Worm (Caenorhabditis elegans) whole organism, L2 larva: ENCODE data around the gene poml-1.

Experiments
- C34F6.9 ChIP-seq: fragments of 150-350 bp; optimal IDR thresholded peaks from 2 replicates; lab custom pipeline; 2014; ENCODE audit warnings: missing biosample characterization, missing genetic modification characterization
- F13H6.1 ChIP-seq: sonication (generic microtip); optimal IDR thresholded peaks from 2 replicates; lab custom pipeline; 2016; ENCODE audit warnings: missing genetic modification characterization, missing compliant biosample characterization
- R02D3.7 ChIP-seq: fragments of 150-350 bp; optimal IDR thresholded peaks from 2 replicates; lab custom pipeline; 2014; ENCODE audit warnings: missing biosample characterization, missing genetic modification characterization
- Y55F3AM.14 ChIP-seq: fragments of 200-800 bp; sonication (Bioruptor generic); optimal IDR thresholded peaks from 2 replicates; lab custom pipeline; 2018; ENCODE audit warnings: mild to moderate bottlenecking, missing genetic modification characterization, missing compliant biosample characterization
- ZK546.5 ChIP-seq: sonication (generic microtip); optimal IDR thresholded peaks from 2 replicates; lab custom pipeline; 2017; ENCODE audit warnings: missing biosample characterization, missing genetic modification characterization
- alr-1 ChIP-seq: fragments of 150-350 bp; optimal IDR thresholded peaks from 2 replicates; lab custom pipeline; 2014; ENCODE audit warnings: missing biosample characterization, missing genetic modification characterization
- aly-2 ChIP-seq: fragments of 150-350 bp; optimal IDR thresholded peaks from 2 replicates; lab custom pipeline; 2014; ENCODE audit warnings: missing biosample characterization, missing genetic modification characterization
- ama-1 ChIP-seq: fragments of 150-350 bp; optimal IDR thresholded peaks from 2 replicates; lab custom pipeline; 2018; ENCODE audit warnings: inconsistent platforms
- blmp-1 ChIP-seq: sonication (generic microtip); optimal IDR thresholded peaks from 2 replicates; lab custom pipeline; 2017; ENCODE audit warnings: missing genetic modification characterization, mild to moderate bottlenecking, missing compliant biosample characterization, antibody characterized with exemption, moderate library complexity; ENCODE audit not compliant: insufficient read depth
- ceh-16 ChIP-seq: fragments of 150-350 bp; optimal IDR thresholded peaks from 2 replicates; lab custom pipeline; 2014; ENCODE audit warnings: missing biosample characterization, missing genetic modification characterization
- ceh-82 ChIP-seq: fragments of 150-350 bp; optimal IDR thresholded peaks from 2 replicates; lab custom pipeline; 2014; ENCODE audit warnings: missing biosample characterization, missing genetic modification characterization
- crh-2 ChIP-seq: sonication (generic microtip); optimal IDR thresholded peaks from 2 replicates; lab custom pipeline; 2017; ENCODE audit warnings: missing biosample characterization, missing genetic modification characterization
- dmd-4 ChIP-seq: sonication (generic microtip); optimal IDR thresholded peaks from 2 replicates; lab custom pipeline; 2017; ENCODE audit warnings: missing biosample characterization, missing genetic modification characterization
- elt-1 ChIP-seq: fragments of 150-350 bp; optimal IDR thresholded peaks from 2 replicates; lab custom pipeline; 2014; ENCODE audit warnings: missing biosample characterization, missing genetic modification characterization
- elt-3 ChIP-seq: sonication (generic microtip); optimal IDR thresholded peaks from 2 replicates; lab custom pipeline; 2017; ENCODE audit warnings: missing biosample characterization, missing genetic modification characterization
- fos-1 ChIP-seq: fragments of 150-350 bp; optimal IDR thresholded peaks from 2 replicates; lab custom pipeline; 2014; ENCODE audit warnings: missing biosample characterization, missing genetic modification characterization
- gmeb-1 ChIP-seq: fragments of 150-350 bp; optimal IDR thresholded peaks from 2 replicates; lab custom pipeline; 2014; ENCODE audit warnings: missing biosample characterization, missing genetic modification characterization
- lin-11 ChIP-seq: fragments of 150-350 bp; sonication (generic microtip); optimal IDR thresholded peaks from 2 replicates; lab custom pipeline; 2014; ENCODE audit warnings: missing biosample characterization, missing genetic modification characterization, inconsistent platforms, mixed read lengths
- lin-13 ChIP-seq: fragments of 150-350 bp; optimal IDR thresholded peaks from 2 replicates; lab custom pipeline; 2014; ENCODE audit warnings: missing biosample characterization, missing genetic modification reagents, missing genetic modification characterization
- lin-39 ChIP-seq: fragments of 150-350 bp; optimal IDR thresholded peaks from 2 replicates; lab custom pipeline; 2014; ENCODE audit warnings: missing biosample characterization, missing genetic modification reagents, missing genetic modification characterization
- lsy-2 ChIP-seq, 2 experiments: fragments of 150-350 bp in 1 of 2; sonication (generic microtip) in 1 of 2; optimal IDR thresholded peaks; 2 replicates each; lab custom pipeline; 2014 to 2017; ENCODE audit warnings: missing biosample characterization in 2 of 2, missing genetic modification characterization in 2 of 2
- mab-5 ChIP-seq: fragments of 150-350 bp; optimal IDR thresholded peaks from 2 replicates; lab custom pipeline; 2014; ENCODE audit warnings: missing biosample characterization, missing genetic modification characterization
- mbf-1 ChIP-seq: sonication (generic microtip); optimal IDR thresholded peaks from 2 replicates; lab custom pipeline; 2017; ENCODE audit warnings: missing biosample characterization, missing genetic modification characterization
- mdl-1 ChIP-seq, 2 experiments: fragments of 150-350 bp in 1 of 2; sonication (generic microtip) in 1 of 2; optimal IDR thresholded peaks; 2 replicates each; lab custom pipeline; 2017; ENCODE audit warnings: missing biosample characterization in 2 of 2, missing genetic modification characterization in 2 of 2
- nhr-10 ChIP-seq: sonication (generic microtip); optimal IDR thresholded peaks from 2 replicates; lab custom pipeline; 2017; ENCODE audit warnings: missing biosample characterization, missing genetic modification characterization
- nhr-11 ChIP-seq: fragments of 150-350 bp; optimal IDR thresholded peaks from 2 replicates; lab custom pipeline; 2014; ENCODE audit warnings: missing biosample characterization, missing genetic modification characterization
- nhr-12 ChIP-seq: fragments of 150-350 bp; optimal IDR thresholded peaks from 2 replicates; lab custom pipeline; 2014; ENCODE audit warnings: missing biosample characterization, missing genetic modification characterization
- nhr-129 ChIP-seq: fragments of 150-350 bp; optimal IDR thresholded peaks from 2 replicates; lab custom pipeline; 2014; ENCODE audit warnings: missing biosample characterization, missing genetic modification characterization
- nhr-21 ChIP-seq: fragments of 150-350 bp; optimal IDR thresholded peaks from 2 replicates; lab custom pipeline; 2014; ENCODE audit warnings: missing biosample characterization, missing genetic modification characterization
- nhr-23 ChIP-seq: fragments of 150-350 bp; optimal IDR thresholded peaks from 2 replicates; lab custom pipeline; 2014; ENCODE audit warnings: missing biosample characterization, missing genetic modification reagents, missing genetic modification characterization
- nhr-25 ChIP-seq: fragments of 150-350 bp; sonication (generic microtip); optimal IDR thresholded peaks from 3 replicates; lab custom pipeline; 2014; ENCODE audit warnings: missing biosample characterization, missing genetic modification characterization
- nhr-6 ChIP-seq: fragments of 150-350 bp; optimal IDR thresholded peaks from 2 replicates; lab custom pipeline; 2014; ENCODE audit warnings: missing biosample characterization, missing genetic modification characterization
- nhr-77 ChIP-seq: fragments of 150-350 bp; optimal IDR thresholded peaks from 2 replicates; lab custom pipeline; 2014; ENCODE audit warnings: missing biosample characterization, missing genetic modification characterization
- peb-1 ChIP-seq: fragments of 150-350 bp; optimal IDR thresholded peaks from 2 replicates; lab custom pipeline; 2014; ENCODE audit warnings: missing biosample characterization, missing genetic modification characterization
- sem-4 ChIP-seq: fragments of 150-350 bp; optimal IDR thresholded peaks from 2 replicates; lab custom pipeline; 2014; ENCODE audit warnings: missing biosample characterization, missing genetic modification reagents, missing genetic modification characterization
- skn-1 ChIP-seq: sonication (generic microtip); optimal IDR thresholded peaks from 2 replicates; lab custom pipeline; 2017; ENCODE audit warnings: missing biosample characterization, missing genetic modification characterization
- sma-9 ChIP-seq, 2 experiments: fragments of 150-350 bp in 1 of 2; sonication (generic microtip) in 1 of 2; optimal IDR thresholded peaks; 2 replicates each; lab custom pipeline; 2014 to 2016; ENCODE audit warnings: missing genetic modification characterization in 2 of 2, mild to moderate bottlenecking in 1 of 2, missing biosample characterization in 1 of 2, missing compliant biosample characterization in 1 of 2, missing genetic modification reagents in 1 of 2, moderate library complexity in 1 of 2
- snpc-4 ChIP-seq: fragments of 150-350 bp; optimal IDR thresholded peaks from 2 replicates; lab custom pipeline; 2014; ENCODE audit warnings: missing biosample characterization, missing genetic modification characterization
- unc-39 ChIP-seq: fragments of 150-350 bp; optimal IDR thresholded peaks from 2 replicates; lab custom pipeline; 2014; ENCODE audit warnings: missing biosample characterization, missing genetic modification characterization
- unc-55 ChIP-seq: fragments of 150-350 bp; sonication (generic microtip); optimal IDR thresholded peaks from 3 replicates; lab custom pipeline; 2014; ENCODE audit warnings: missing biosample characterization, missing genetic modification reagents, missing genetic modification characterization
- unc-62 ChIP-seq: fragments of 150-350 bp; optimal IDR thresholded peaks from 2 replicates; lab custom pipeline; 2014; ENCODE audit warnings: missing biosample characterization, missing genetic modification reagents, missing genetic modification characterization
- zag-1 ChIP-seq: fragments of 150-350 bp; optimal IDR thresholded peaks from 2 replicates; lab custom pipeline; 2014; ENCODE audit warnings: missing biosample characterization, missing genetic modification characterization
- ztf-1 ChIP-seq: fragments of 200-800 bp; sonication (Bioruptor generic); conservative IDR thresholded peaks from 2 replicates; pipeline ENCODE4 v1.3.6; 2022; ENCODE audit warnings: missing genetic modification characterization, missing compliant biosample characterization
- ztf-11 ChIP-seq: sonication (generic microtip); optimal IDR thresholded peaks from 2 replicates; lab custom pipeline; 2017; ENCODE audit warnings: missing biosample characterization, missing genetic modification characterization
- ztf-4 ChIP-seq: fragments of 150-350 bp; optimal IDR thresholded peaks from 2 replicates; lab custom pipeline; 2014; ENCODE audit warnings: missing biosample characterization, missing genetic modification characterization

poml-1 gene

ce11 chrX:13759676-13760447, 37.1 kb upstream of the poml-1 start, which contains the start of gene cest-13:
TSS of gene cest-13 (plus strand) at chrX:13760237.
- TF ChIP-seq elt-1 = no peak
- TF ChIP-seq R02D3.7 = no peak
- TF ChIP-seq peb-1 (tag; lab: Kevin White, UChicago) = no peak
- no peak for TF ChIP-seq nhr-11 (tag; lab: Kevin White, UChicago)
- TF ChIP-seq mbf-1 = no peak
- no peak for TF ChIP-seq nhr-12
- no peak for TF ChIP-seq blmp-1 (tag; lab: Kevin White, UChicago)
- TF ChIP-seq ztf-1 (GFP tag; lab: Robert Waterston, UW) = no peak
- no peak for TF ChIP-seq nhr-10
- peak; percentile 44 for TF ChIP-seq crh-2 (tag; lab: Kevin White, UChicago)
- no peak for TF ChIP-seq snpc-4 (tag; lab: Kevin White, UChicago)
- TF ChIP-seq mab-5 = no peak
- no peak for TF ChIP-seq dmd-4 (tag; lab: Kevin White, UChicago)
- peak; percentile 35 for TF ChIP-seq fos-1 (tag; lab: Kevin White, UChicago)
- peak; percentile 67 for TF ChIP-seq sma-9 (GFP tag; optimal IDR thresholded peaks at IDR 0.05; lab: Kevin White, UChicago)
- no peak for TF ChIP-seq sma-9 (tag; optimal IDR thresholded peaks at IDR 0.05; lab: Kevin White, UChicago)
- TF ChIP-seq ztf-11 (tag; lab: Kevin White, UChicago) = no peak
- TF ChIP-seq F13H6.1 = no peak
- TF ChIP-seq zag-1 (tag; lab: Kevin White, UChicago) = no peak
- TF ChIP-seq nhr-129 = no peak
- no peak for TF ChIP-seq nhr-77 (tag; lab: Kevin White, UChicago)
- no peak for TF ChIP-seq alr-1 (tag; lab: Kevin White, UChicago)
- TF ChIP-seq nhr-23 (tag; lab: Kevin White, UChicago) = no peak
- TF ChIP-seq, all 48 proteins: peak for 3

ce11 chrX:13755469-13755868, 32.7 kb upstream of the poml-1 start, which contains the start of gene aakb-1:
TSS of gene aakb-1 (plus strand) at chrX:13755769.
- TF ChIP-seq unc-62 (no peak), blmp-1 (tag; lab: Kevin White, UChicago) (no peak), alr-1 (tag; lab: Kevin White, UChicago) (no peak), zag-1 (tag; lab: Kevin White, UChicago) (no peak), ama-1 (lab: Kevin White, UChicago) (no peak), nhr-6 (tag; lab: Kevin White, UChicago) (no peak), lin-13 (GFP tag; lab: Kevin White, UChicago) (no peak), unc-39 (tag; lab: Kevin White, UChicago) (no peak), gmeb-1 (no peak), aly-2 (tag; lab: Kevin White, UChicago) (no peak), C34F6.9 (tag; lab: Kevin White, UChicago) (no peak), lin-39 (tag; lab: Kevin White, UChicago) (no peak)
- TF ChIP-seq, all 48 proteins: peak for 0

- TF ChIP-seq alr-1 (tag; lab: Kevin White, UChicago) (no peak), gmeb-1 (no peak), nhr-21 (tag; lab: Kevin White, UChicago) (no peak), lin-13 (GFP tag; lab: Kevin White, UChicago) (no peak), ama-1 (lab: Kevin White, UChicago) (peak; percentile 25), peb-1 (tag; lab: Kevin White, UChicago) (no peak), nhr-11 (tag; lab: Kevin White, UChicago) (no peak), sma-9 (GFP tag; optimal IDR thresholded peaks at IDR 0.05; lab: Kevin White, UChicago) (no peak), sma-9 (tag; optimal IDR thresholded peaks at IDR 0.05; lab: Kevin White, UChicago) (no peak), elt-3 (no peak), nhr-23 (tag; lab: Kevin White, UChicago) (no peak), snpc-4 (tag; lab: Kevin White, UChicago) (no peak), unc-39 (tag; lab: Kevin White, UChicago) (no peak), ztf-4 (tag; lab: Kevin White, UChicago) (no peak), lsy-2 (tag; optimal IDR thresholded peaks at IDR 0.05; lab: Kevin White, UChicago) (peak in 1 of 2 experiments; percentile 51), nhr-77 (tag; lab: Kevin White, UChicago) (no peak), Y55F3AM.14 (no peak), fos-1 (tag; lab: Kevin White, UChicago) (no peak), skn-1 (tag; lab: Kevin White, UChicago) (no peak), ceh-16 (no peak), blmp-1 (tag; lab: Kevin White, UChicago) (no peak), ZK546.5 (no peak), lin-11 (no peak), mab-5 (no peak), zag-1 (tag; lab: Kevin White, UChicago) (no peak), unc-55 (peak; percentile 49), C34F6.9 (tag; lab: Kevin White, UChicago) (peak; percentile 44), mbf-1 (no peak), crh-2 (tag; lab: Kevin White, UChicago) (peak; percentile 34), ztf-11 (tag; lab: Kevin White, UChicago) (no peak), nhr-10 (no peak), aly-2 (tag; lab: Kevin White, UChicago) (no peak), F13H6.1 (peak; percentile 9), mdl-1 (tag; optimal IDR thresholded peaks at IDR 0.05; lab: Kevin White, UChicago) (peak; percentile 36 to 38), ceh-82 (tag; lab: Kevin White, UChicago) (no peak), nhr-25 (no peak), sem-4 (tag; lab: Kevin White, UChicago) (no peak), nhr-12 (no peak)
Observed at ce11 chrX:13754498-13754897, 31.8 kb upstream of the poml-1 start.
